Worm (Caenorhabditis elegans): ENCODE data around the gene dhc-4.

The dhc-4 gene

DNA sequence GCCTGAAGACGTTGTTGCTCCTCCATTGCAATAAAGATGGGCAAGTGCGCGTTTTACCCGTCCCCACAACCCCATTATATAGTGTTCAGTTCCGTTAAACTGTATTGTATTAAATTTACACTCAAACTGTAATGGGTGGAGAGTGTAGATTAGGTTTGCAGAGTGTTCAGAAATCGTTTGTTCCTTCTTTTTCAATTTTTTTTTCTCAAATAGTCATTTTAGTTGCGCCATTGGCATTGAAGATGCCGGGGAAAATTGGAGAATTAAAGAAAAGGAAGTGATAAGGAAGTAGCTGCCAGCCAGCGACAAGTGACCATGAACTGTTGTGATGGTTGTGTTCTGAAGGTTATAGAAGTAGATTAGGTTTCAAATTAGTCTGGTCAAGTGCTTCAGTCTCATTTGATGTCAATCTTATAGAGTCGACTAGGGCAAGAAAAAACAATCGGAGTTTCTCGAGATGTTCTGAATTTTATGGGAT, 15.9 kb downstream of the dhc-4 start, which contains the start of gene col-93:
TSS of gene col-93 (minus strand) at position 51 of the 478 bp plus-strand sequence.
- TF ChIP-seq ztf-29 (GFP tag; IDR thresholded peaks at IDR 0.05): no peak
- TF ChIP-seq T22C8.4 (GFP tag; IDR thresholded peaks at IDR 0.05): no peak
- TF ChIP-seq tab-1 (GFP tag; IDR thresholded peaks at IDR 0.05): no peak
- TF ChIP-seq ref-1 (GFP tag; conservative IDR thresholded peaks at IDR 0.05): no peak
- TF ChIP-seq flt-1 (GFP tag; IDR thresholded peaks at IDR 0.05): no peak
- no peak for TF ChIP-seq med-1 (GFP tag; optimal IDR thresholded peaks at IDR 0.05; ENCODE audit: insufficient read depth)
- no peak for TF ChIP-seq klf-2 (GFP tag; conservative IDR thresholded peaks at IDR 0.05)
- no peak for TF ChIP-seq cog-1 (tag; optimal IDR thresholded peaks at IDR 0.05)
- TF ChIP-seq ztf-23 (GFP tag; IDR thresholded peaks at IDR 0.05): no peak

DNA sequence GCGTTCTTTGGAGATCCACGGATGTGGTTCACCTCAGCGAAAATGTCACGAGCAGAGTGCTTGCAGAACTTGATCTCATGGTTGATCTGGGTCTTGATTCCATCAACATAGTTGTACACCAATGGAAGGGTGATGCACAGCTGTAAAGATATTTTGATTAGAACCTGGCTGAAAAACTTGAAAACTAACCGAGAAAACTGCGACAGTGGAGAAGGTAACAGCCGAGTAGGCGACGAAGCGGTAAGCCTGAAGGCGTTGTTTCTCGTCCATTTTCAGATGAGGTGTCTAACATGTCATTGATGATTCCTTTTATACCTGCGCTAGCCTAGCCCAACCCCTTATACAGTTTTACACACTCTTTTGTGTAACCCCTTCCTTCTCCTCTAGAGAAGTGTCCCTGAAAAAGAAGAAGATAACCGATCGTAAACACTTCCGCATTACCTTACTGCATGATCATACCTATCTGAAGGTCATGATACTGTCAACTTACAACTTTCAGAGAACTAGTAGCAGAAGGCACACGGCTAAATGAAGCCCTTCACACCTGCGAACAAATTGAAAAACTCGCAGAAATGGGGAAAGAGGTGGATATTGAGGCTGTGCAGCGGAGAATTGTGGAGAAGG, 17.9 kb downstream of the dhc-4 start, which contains the start of gene col-94:
TSS of gene col-94 (minus strand) at position 313 of the 624 bp plus-strand sequence.
- TF ChIP-seq med-1 (GFP tag; optimal IDR thresholded peaks at IDR 0.05; ENCODE audit: insufficient read depth): no peak
- no peak for TF ChIP-seq T22C8.4 (GFP tag; IDR thresholded peaks at IDR 0.05)

DNA sequence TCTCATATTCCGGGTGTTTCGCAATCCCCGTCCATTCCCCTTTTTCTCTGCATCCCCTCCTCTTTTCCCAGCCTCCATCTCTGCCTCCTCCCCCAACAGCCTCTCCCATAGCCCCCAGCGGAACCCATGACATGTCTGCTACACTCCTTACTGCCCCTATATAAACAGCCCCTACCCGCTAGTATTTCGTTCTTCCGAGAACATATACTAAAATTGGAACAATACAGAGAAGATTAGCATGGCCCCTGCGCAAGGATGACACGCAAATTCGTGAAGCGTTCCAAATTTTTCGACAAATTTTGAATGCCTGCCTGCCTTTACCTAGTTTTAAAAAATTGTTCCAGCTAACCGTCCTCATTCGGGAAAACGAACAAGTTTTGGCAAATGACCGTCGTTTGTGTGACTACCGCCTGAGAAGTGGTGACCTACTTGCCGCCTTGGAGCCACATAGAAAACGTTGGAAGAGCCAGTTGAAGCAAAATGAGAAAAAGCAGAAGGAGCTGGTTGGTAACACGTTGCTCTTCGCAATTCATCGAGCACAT, 19.8 kb downstream of the dhc-4 start:
- TF ChIP-seq T22C8.4 (GFP tag; IDR thresholded peaks at IDR 0.05) (peak; percentile 92), cog-1 (tag; optimal IDR thresholded peaks at IDR 0.05) (peak; percentile 96), ref-1 (GFP tag; conservative IDR thresholded peaks at IDR 0.05) (peak; percentile 91), ztf-23 (GFP tag; IDR thresholded peaks at IDR 0.05) (peak; percentile 97), tab-1 (GFP tag; IDR thresholded peaks at IDR 0.05) (peak; percentile 94), ztf-29 (GFP tag; IDR thresholded peaks at IDR 0.05) (peak; percentile 93), flt-1 (GFP tag; IDR thresholded peaks at IDR 0.05) (peak; percentile 96), med-1 (GFP tag; optimal IDR thresholded peaks at IDR 0.05; ENCODE audit: insufficient read depth) (peak; percentile 66), klf-2 (GFP tag; conservative IDR thresholded peaks at IDR 0.05) (peak; percentile 96)

DNA sequence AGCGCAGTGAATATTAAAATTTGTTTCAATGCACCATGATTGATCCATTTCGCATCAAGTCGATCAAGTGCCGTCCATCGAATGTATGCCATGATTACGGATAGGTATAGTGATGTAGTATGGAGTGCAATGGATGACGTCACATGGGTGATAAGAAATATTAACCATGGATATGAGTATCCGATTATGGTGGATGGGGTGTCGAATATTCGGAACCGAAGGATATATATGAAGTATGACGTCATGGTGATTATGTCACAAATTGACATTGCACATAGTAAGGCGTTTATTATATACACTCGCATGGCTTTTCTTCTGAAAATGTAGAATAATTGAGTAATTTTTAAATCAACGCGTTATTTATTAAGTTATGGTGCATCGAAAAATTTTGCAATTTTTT, 24.3 kb downstream of the dhc-4 start:
- TF ChIP-seq T22C8.4 (GFP tag; IDR thresholded peaks at IDR 0.05) (no peak), med-1 (GFP tag; optimal IDR thresholded peaks at IDR 0.05; ENCODE audit: insufficient read depth) (no peak), ref-1 (GFP tag; conservative IDR thresholded peaks at IDR 0.05) (no peak), tab-1 (GFP tag; IDR thresholded peaks at IDR 0.05) (no peak), cog-1 (tag; optimal IDR thresholded peaks at IDR 0.05) (no peak), ztf-29 (GFP tag; IDR thresholded peaks at IDR 0.05) (no peak), ztf-23 (GFP tag; IDR thresholded peaks at IDR 0.05) (no peak), klf-2 (GFP tag; conservative IDR thresholded peaks at IDR 0.05) (no peak), flt-1 (GFP tag; IDR thresholded peaks at IDR 0.05) (no peak)

DNA sequence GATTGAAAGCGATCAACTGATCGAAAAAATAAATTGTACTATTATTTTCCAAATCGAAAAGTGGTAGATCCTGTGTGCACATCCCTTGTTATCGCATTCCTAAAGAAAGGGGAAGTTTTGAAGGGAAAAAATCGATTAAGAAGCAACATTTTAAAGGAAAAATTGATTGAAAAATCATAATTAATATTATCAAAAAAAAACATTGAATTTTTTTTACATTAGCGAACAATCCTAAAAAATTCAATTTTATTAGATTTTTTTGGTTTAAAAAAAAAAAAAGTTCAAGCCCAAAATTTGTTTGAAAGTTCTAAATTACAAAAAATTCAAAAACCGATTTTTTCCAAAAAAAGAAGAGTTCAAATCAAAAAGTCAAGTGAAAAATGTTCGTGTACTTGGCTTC, 25.4 kb downstream of the dhc-4 start, which contains the start of gene dmsr-5:
TSS of gene dmsr-5 (minus strand) at position 101 of the 400 bp plus-strand sequence.
- TF ChIP-seq ref-1 (GFP tag; conservative IDR thresholded peaks at IDR 0.05): no peak

DNA sequence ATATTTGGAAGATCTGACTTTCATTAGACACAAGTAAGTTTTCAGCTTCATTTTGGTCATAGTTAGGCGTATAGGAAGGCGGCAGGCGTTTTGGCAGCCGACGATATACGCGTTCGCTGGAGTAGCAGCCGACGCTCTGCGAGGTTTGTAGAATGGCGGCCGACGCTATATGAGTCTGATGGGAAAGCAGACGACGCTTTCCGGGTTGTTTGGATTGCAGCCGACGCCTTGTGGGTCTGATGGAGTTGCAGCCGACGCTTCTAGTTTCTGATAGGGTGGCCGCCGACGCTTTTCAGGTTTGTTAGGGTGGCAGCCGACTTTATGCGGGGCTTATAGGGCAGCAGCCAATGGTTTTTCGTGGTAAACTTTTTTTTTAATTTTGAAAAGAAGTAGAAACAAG, 33.1 kb downstream of the dhc-4 start:
- TF ChIP-seq ref-1 (GFP tag; conservative IDR thresholded peaks at IDR 0.05) (no peak), klf-2 (GFP tag; conservative IDR thresholded peaks at IDR 0.05) (no peak), tab-1 (GFP tag; IDR thresholded peaks at IDR 0.05) (no peak), ztf-23 (GFP tag; IDR thresholded peaks at IDR 0.05) (no peak), flt-1 (GFP tag; IDR thresholded peaks at IDR 0.05) (no peak), T22C8.4 (GFP tag; IDR thresholded peaks at IDR 0.05) (no peak), med-1 (GFP tag; optimal IDR thresholded peaks at IDR 0.05; ENCODE audit: insufficient read depth) (no peak), cog-1 (tag; optimal IDR thresholded peaks at IDR 0.05) (no peak), ztf-29 (GFP tag; IDR thresholded peaks at IDR 0.05) (no peak)

DNA sequence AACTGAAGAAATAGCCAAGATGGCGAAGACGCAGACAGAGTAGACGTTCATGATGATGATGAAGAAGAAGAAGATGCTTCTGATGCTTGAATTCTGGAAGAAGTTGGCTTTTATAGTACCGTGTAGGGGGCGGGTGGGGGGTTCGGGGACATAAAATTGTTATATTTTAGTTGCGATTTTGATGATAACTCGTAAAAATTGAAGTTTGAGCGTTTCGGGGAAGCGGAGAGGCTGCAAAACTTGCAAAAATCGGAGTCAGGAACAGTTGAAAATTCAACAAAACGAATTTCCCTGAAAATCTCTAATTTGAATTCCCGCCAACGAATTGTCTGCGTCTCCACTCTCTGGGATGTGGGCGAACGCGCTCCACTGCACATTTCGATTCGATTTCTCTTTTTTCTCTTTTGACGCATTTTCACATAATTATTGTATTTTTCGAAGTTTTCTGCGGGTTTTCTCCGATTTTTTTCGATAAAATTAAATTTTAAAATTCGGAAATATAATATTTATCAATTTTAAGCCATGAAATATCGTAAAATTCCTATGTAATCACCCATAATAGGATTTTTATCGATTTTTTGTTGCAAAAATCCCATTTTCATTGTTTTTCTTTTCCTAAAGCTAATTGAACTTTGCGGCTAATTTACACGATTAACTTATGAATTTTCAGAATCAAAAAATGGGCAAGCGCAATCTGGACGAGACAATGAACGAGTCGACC, 38.0 kb downstream of the dhc-4 start, which contains the start of the genes fipr-17 and Y48A6B.3:
TSS of gene fipr-17 (minus strand) at position 51 of the 721 bp plus-strand sequence.
TSS of gene Y48A6B.3 (plus strand) at position 671 of the 721 bp plus-strand sequence.
- TF ChIP-seq med-1 (GFP tag; optimal IDR thresholded peaks at IDR 0.05; ENCODE audit: insufficient read depth) (no peak), tab-1 (GFP tag; IDR thresholded peaks at IDR 0.05) (no peak), cog-1 (tag; optimal IDR thresholded peaks at IDR 0.05) (peak; percentile 4), T22C8.4 (GFP tag; IDR thresholded peaks at IDR 0.05) (0 out of 2 replicates have a peak, but pooled peaks have one; percentile 38), ref-1 (GFP tag; conservative IDR thresholded peaks at IDR 0.05) (no peak), klf-2 (GFP tag; conservative IDR thresholded peaks at IDR 0.05) (no peak), flt-1 (GFP tag; IDR thresholded peaks at IDR 0.05) (peak; percentile 72), ztf-23 (GFP tag; IDR thresholded peaks at IDR 0.05) (peak; percentile 72), ztf-29 (GFP tag; IDR thresholded peaks at IDR 0.05) (no peak)

DNA sequence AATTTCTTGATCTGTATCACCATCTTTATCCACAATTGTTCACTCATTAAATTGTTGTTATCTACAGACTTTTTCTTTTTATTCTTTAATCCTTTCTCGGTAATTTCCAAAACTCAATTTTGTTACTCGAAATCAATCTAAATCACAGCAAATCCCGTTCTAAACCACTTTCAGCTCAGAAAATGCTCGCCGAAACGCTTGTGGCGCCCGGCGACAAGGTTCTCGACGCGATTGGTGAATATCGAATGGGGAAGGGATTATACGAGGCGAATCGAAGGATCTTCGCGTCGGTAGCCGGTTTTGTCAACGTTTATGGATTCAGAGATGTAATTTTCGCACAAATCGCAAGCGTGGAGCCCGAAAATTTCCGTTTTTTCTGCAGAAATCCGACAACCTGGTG, 39.1 kb downstream of the dhc-4 start, which contains the start of gene exos-1:
TSS of gene exos-1 (plus strand) at position 175 of the 400 bp plus-strand sequence.
- no peak for TF ChIP-seq ztf-29 (GFP tag; IDR thresholded peaks at IDR 0.05)
- TF ChIP-seq cog-1 (tag; optimal IDR thresholded peaks at IDR 0.05): no peak
- TF ChIP-seq ztf-23 (GFP tag; IDR thresholded peaks at IDR 0.05): no peak
- no peak for TF ChIP-seq med-1 (GFP tag; optimal IDR thresholded peaks at IDR 0.05; ENCODE audit: insufficient read depth)
- no peak for TF ChIP-seq T22C8.4 (GFP tag; IDR thresholded peaks at IDR 0.05)
- no peak for TF ChIP-seq flt-1 (GFP tag; IDR thresholded peaks at IDR 0.05)
- TF ChIP-seq tab-1 (GFP tag; IDR thresholded peaks at IDR 0.05): no peak
- TF ChIP-seq ref-1 (GFP tag; conservative IDR thresholded peaks at IDR 0.05): no peak
- no peak for TF ChIP-seq klf-2 (GFP tag; conservative IDR thresholded peaks at IDR 0.05)

DNA sequence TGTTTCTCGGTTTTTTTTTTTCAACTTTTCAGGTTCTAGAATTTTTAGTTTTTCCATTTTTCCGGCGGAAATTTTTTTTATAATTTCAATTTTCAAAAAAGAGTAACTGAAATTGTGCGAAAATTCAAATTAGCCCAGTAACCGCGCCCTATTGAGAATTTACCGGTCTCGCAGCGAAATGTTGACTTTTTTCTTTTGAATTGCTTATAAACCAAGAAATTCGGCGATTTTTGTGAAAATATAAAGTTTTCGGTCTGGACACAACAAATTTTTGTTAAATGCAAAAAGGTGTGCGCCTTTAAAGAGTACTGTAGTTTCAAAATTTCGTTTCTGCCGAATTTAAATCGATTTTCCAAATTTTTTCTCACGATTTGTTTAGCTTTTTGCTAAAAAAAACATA, 40.9 kb downstream of the dhc-4 start:
- TF ChIP-seq cog-1 (tag; optimal IDR thresholded peaks at IDR 0.05) (no peak), ztf-23 (GFP tag; IDR thresholded peaks at IDR 0.05) (no peak), tab-1 (GFP tag; IDR thresholded peaks at IDR 0.05) (no peak), T22C8.4 (GFP tag; IDR thresholded peaks at IDR 0.05) (no peak), klf-2 (GFP tag; conservative IDR thresholded peaks at IDR 0.05) (no peak), ztf-29 (GFP tag; IDR thresholded peaks at IDR 0.05) (no peak), med-1 (GFP tag; optimal IDR thresholded peaks at IDR 0.05; ENCODE audit: insufficient read depth) (no peak), ref-1 (GFP tag; conservative IDR thresholded peaks at IDR 0.05) (no peak), flt-1 (GFP tag; IDR thresholded peaks at IDR 0.05) (no peak)

All from whole organism, midembryonic.